Worm (Caenorhabditis elegans): ENCODE data around the gene ZC376.8.

ZC376.8 gene

DNA sequence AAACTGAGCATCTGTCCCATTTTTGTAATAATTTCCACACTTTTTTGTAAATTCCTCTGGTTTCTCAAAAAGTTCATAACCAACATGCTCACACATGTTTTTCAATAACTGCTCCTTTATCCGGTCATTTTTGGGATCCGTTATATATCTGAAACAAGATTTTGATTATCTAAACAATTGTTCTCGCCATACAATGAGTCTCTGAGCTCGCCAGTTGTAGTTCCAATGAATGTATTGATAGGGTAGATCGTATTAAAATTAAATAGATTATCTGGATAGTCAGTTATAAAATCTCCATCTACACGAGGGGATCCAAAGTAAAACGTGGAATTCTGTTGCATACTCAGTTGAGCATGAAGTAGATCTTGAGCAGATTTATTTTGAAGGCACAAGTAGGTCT, 3.5 kb upstream of the ZC376.8 start:
- TF ChIP-seq unc-62 (GFP tag; optimal IDR thresholded peaks at IDR 0.05 in 1 of 2) (peak in 1 of 2 experiments; percentile 92), unc-62 (tag; optimal IDR thresholded peaks at IDR 0.05) (no peak), hlh-11 (tag; optimal IDR thresholded peaks at IDR 0.05) (no peak)

ce11 chrV:14177657-14178129, 2.4 kb upstream of the ZC376.8 start, which contains the start of gene ceh-74:
Gene ceh-74, plus strand, starts transcription at chrV:14178079.
- no peak for TF ChIP-seq zip-11 (GFP tag; IDR thresholded peaks at IDR 0.05)
- no peak for TF ChIP-seq ZK546.5 (tag; optimal IDR thresholded peaks at IDR 0.05)
- no peak for TF ChIP-seq mxl-3 (GFP tag; optimal IDR thresholded peaks at IDR 0.05)
- no peak for TF ChIP-seq ztf-11 (tag; optimal IDR thresholded peaks at IDR 0.05)
- no peak for TF ChIP-seq skn-1 (tag; optimal IDR thresholded peaks at IDR 0.05)
- peak; percentile 57 for TF ChIP-seq hmg-1.1 (GFP tag; IDR thresholded peaks at IDR 0.05)
- TF ChIP-seq lin-13 (GFP tag; optimal IDR thresholded peaks at IDR 0.05) = no peak
- TF ChIP-seq aha-1 (tag) = peak; percentile 93
- TF ChIP-seq hlh-11 (tag; optimal IDR thresholded peaks at IDR 0.05) = peak; percentile 9
- no peak for TF ChIP-seq hif-1 (tag; optimal IDR thresholded peaks at IDR 0.05)
- TF ChIP-seq dpl-1 (GFP tag; optimal IDR thresholded peaks at IDR 0.05) = peak; percentile 10
- TF ChIP-seq nhr-237 (tag; optimal IDR thresholded peaks at IDR 0.05) = no peak
- no peak for TF ChIP-seq Y5F2A.4 (GFP tag; optimal IDR thresholded peaks at IDR 0.05)
- no peak for TF ChIP-seq ces-1 (GFP tag; optimal IDR thresholded peaks at IDR 0.05)

ce11 chrV:14182860-14183259, 2.8 kb downstream of the ZC376.8 start, which contains the start of gene cest-2.3:
Gene cest-2.3, minus strand, starts transcription at chrV:14182960.
- no peak for TF ChIP-seq nhr-76 (tag; optimal IDR thresholded peaks at IDR 0.05)
- peak; percentile 3 for TF ChIP-seq aha-1 (tag)

DNA sequence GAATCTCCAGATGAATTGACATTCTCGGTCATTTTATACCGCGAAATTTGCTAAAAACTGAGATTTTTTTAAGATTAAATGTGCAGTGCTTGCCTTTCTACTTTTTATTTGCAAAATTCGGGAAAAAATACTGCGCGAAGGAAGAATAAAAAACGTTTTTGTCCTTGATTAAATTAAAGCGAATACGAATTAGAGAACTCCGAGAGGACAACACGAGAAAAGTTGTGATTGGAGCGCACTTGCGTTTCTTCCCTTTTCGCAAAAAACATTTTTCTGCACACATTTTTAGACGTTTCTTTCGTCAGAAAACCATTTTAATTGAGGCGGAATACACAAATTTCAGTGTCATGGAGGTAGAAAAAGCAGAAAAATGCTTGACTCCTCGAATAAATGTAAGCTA, 5.4 kb downstream of the ZC376.8 start, which contains the start of the genes trm-1 and ints-2:
trm-1 (minus strand) TSS at position 175 of the 400 bp plus-strand sequence.
ints-2 (plus strand) TSS at position 249 of the 400 bp plus-strand sequence.
- no peak for TF ChIP-seq F37D6.2 (tag; optimal IDR thresholded peaks at IDR 0.05)
- peak; percentile 5 for TF ChIP-seq ces-1 (GFP tag; optimal IDR thresholded peaks at IDR 0.05)
- TF ChIP-seq nhr-77 (tag; optimal IDR thresholded peaks at IDR 0.05) = peak; percentile 46
- TF ChIP-seq lsy-2 (tag; optimal IDR thresholded peaks at IDR 0.05) = peak in 1 of 2 experiments; percentile 77
- TF ChIP-seq hmg-1.1 (GFP tag; IDR thresholded peaks at IDR 0.05) = peak; percentile 38; the same call in 1 of the 2 replicates
- peak; percentile 63 for TF ChIP-seq T20F7.1 (GFP tag; optimal IDR thresholded peaks at IDR 0.05)
- peak; percentile 8 for TF ChIP-seq nhr-11 (tag; optimal IDR thresholded peaks at IDR 0.05)
- TF ChIP-seq nhr-48 (tag; optimal IDR thresholded peaks at IDR 0.05) = no peak
- TF ChIP-seq mxl-2 (GFP tag; conservative IDR thresholded peaks at IDR 0.05) = no peak
- peak; percentile 53 for TF ChIP-seq rbr-2 (tag; optimal IDR thresholded peaks at IDR 0.05)
- no peak for TF ChIP-seq pqm-1 (tag; optimal IDR thresholded peaks at IDR 0.05)
- TF ChIP-seq zfp-3 (GFP tag; conservative IDR thresholded peaks at IDR 0.05) = no peak
- peak; percentile 97 for TF ChIP-seq lin-38 (GFP tag; IDR thresholded peaks at IDR 0.05)
- TF ChIP-seq mes-2 (tag; optimal IDR thresholded peaks at IDR 0.05; ENCODE audit: poor library complexity, severe bottlenecking) = peak; percentile 85
- TF ChIP-seq dpl-1 (GFP tag; optimal IDR thresholded peaks at IDR 0.05) = peak; percentile 66
- TF ChIP-seq ZK546.5 (tag; optimal IDR thresholded peaks at IDR 0.05) = no peak
- TF ChIP-seq ceh-20 (GFP tag; IDR thresholded peaks at IDR 0.05) = no peak
- TF ChIP-seq dve-1 (tag; optimal IDR thresholded peaks at IDR 0.05; ENCODE audit: insufficient read depth) = peak; percentile 47
- TF ChIP-seq Y48G9A.11 (GFP tag; IDR thresholded peaks at IDR 0.05) = no peak
- TF ChIP-seq mdt-29 (GFP tag; IDR thresholded peaks at IDR 0.05) = no peak
- TF ChIP-seq fkh-10 (GFP tag; optimal IDR thresholded peaks at IDR 0.05) = peak; percentile 28
- TF ChIP-seq nhr-28 (tag; optimal IDR thresholded peaks at IDR 0.05) = peak; percentile 28
- no peak for TF ChIP-seq Y5F2A.4 (GFP tag; optimal IDR thresholded peaks at IDR 0.05)
- peak; percentile 83 for TF ChIP-seq lin-15B (tag; optimal IDR thresholded peaks at IDR 0.05)
- TF ChIP-seq dmd-6 (GFP tag; IDR thresholded peaks at IDR 0.05) = peak; percentile 24; the same call in 1 of the 2 replicates
